Worm (Caenorhabditis elegans) whole organism, young adult: ENCODE results near the gene cyp-33C9.
"Not testable (repeated sequence)": the region's sequence is repeated elsewhere in the genome, so short reads cannot be mapped to it uniquely, and the experiment has no call there.

ENCODE experiments used
- D2030.7 ChIP-seq: fragments of 200-800 bp; sonication (Bioruptor generic); IDR thresholded peaks from 2 replicates; pipeline ENCODE4 v1.3.6; 2022; ENCODE audit warnings: missing genetic modification reagents, missing genetic modification characterization, missing compliant biosample characterization
- F22D6.2 ChIP-seq: sonication (generic microtip); optimal IDR thresholded peaks from 2 replicates; lab custom pipeline; 2016; ENCODE audit warnings: mild to moderate bottlenecking, missing genetic modification characterization, missing compliant biosample characterization
- F23B12.7 ChIP-seq: sonication (generic microtip); optimal IDR thresholded peaks from 2 replicates; lab custom pipeline; 2017; ENCODE audit warnings: missing genetic modification characterization, mild to moderate bottlenecking, missing compliant biosample characterization, antibody characterized with exemption, moderate library complexity; ENCODE audit not compliant: insufficient read depth
- F57A8.1 ChIP-seq: fragments of 200-800 bp; sonication (Bioruptor generic); optimal IDR thresholded peaks from 2 replicates; lab custom pipeline; 2018; ENCODE audit warnings: mild to moderate bottlenecking, missing genetic modification characterization, moderate library complexity, missing compliant biosample characterization
- K12H6.12 ChIP-seq: fragments of 200-800 bp; sonication (Bioruptor generic); optimal IDR thresholded peaks from 2 replicates; lab custom pipeline; 2018; ENCODE audit warnings: mild to moderate bottlenecking, missing genetic modification characterization, missing compliant biosample characterization
- Y67H2A.10 ChIP-seq: fragments of 200-800 bp; sonication (Bioruptor generic); conservative IDR thresholded peaks from 2 replicates; pipeline ENCODE4 v1.3.6; 2022; ENCODE audit warnings: missing genetic modification reagents, missing genetic modification characterization, missing compliant biosample characterization
- Y79H2A.3 ChIP-seq: fragments of 200-800 bp; sonication (Bioruptor generic); conservative IDR thresholded peaks from 2 replicates; pipeline ENCODE4 v1.3.6; 2022; ENCODE audit warnings: missing genetic modification reagents, missing genetic modification characterization, missing compliant biosample characterization
- ZK185.1 ChIP-seq: sonication (generic microtip); optimal IDR thresholded peaks from 2 replicates; lab custom pipeline; 2016; ENCODE audit warnings: mild to moderate bottlenecking, missing genetic modification characterization, missing compliant biosample characterization; ENCODE audit not compliant: poor library complexity, severe bottlenecking
- attf-6 ChIP-seq: fragments of 200-800 bp; sonication (Bioruptor generic); IDR thresholded peaks from 2 replicates; pipeline ENCODE4 v1.3.6; 2022; ENCODE audit warnings: missing genetic modification reagents, missing genetic modification characterization, missing compliant biosample characterization
- ceh-27 ChIP-seq: fragments of 200-800 bp; sonication (Bioruptor generic); optimal IDR thresholded peaks from 2 replicates; lab custom pipeline; 2018; ENCODE audit warnings: mild to moderate bottlenecking, missing genetic modification characterization, moderate library complexity, missing compliant biosample characterization
- ceh-79 ChIP-seq: sonication (generic microtip); optimal IDR thresholded peaks from 2 replicates; lab custom pipeline; 2017; ENCODE audit warnings: mild to moderate bottlenecking, missing genetic modification characterization, missing compliant biosample characterization
- egrh-3 ChIP-seq: fragments of 200-800 bp; sonication (Bioruptor generic); IDR thresholded peaks from 2 replicates; pipeline ENCODE4 v1.3.6; 2022; ENCODE audit warnings: missing genetic modification reagents, missing genetic modification characterization, missing compliant biosample characterization
- hlh-26 ChIP-seq: fragments of 200-800 bp; sonication (Bioruptor generic); conservative IDR thresholded peaks from 2 replicates; pipeline ENCODE4 v1.3.6; 2022; ENCODE audit warnings: missing genetic modification reagents, missing genetic modification characterization, missing compliant biosample characterization
- hmg-20 ChIP-seq: fragments of 200-800 bp; sonication (Bioruptor generic); IDR thresholded peaks from 2 replicates; pipeline ENCODE4 v1.3.6; 2022; ENCODE audit warnings: missing genetic modification reagents, missing genetic modification characterization, missing compliant biosample characterization
- let-526 ChIP-seq: fragments of 200-800 bp; sonication (Bioruptor generic); IDR thresholded peaks from 2 replicates; pipeline ENCODE4 v1.3.6; 2022; ENCODE audit warnings: missing genetic modification reagents, missing genetic modification characterization, missing compliant biosample characterization
- lin-26 ChIP-seq: fragments of 200-800 bp; sonication (Bioruptor generic); IDR thresholded peaks from 2 replicates; pipeline ENCODE4 v1.3.6; 2022; ENCODE audit warnings: missing genetic modification reagents, missing genetic modification characterization, missing compliant biosample characterization
- lir-1 ChIP-seq: fragments of 200-800 bp; sonication (Bioruptor generic); conservative IDR thresholded peaks from 2 replicates; pipeline ENCODE4 v1.3.6; 2022; ENCODE audit warnings: missing genetic modification reagents, missing genetic modification characterization, missing compliant biosample characterization
- lsy-27 ChIP-seq: sonication (generic microtip); optimal IDR thresholded peaks from 2 replicates; lab custom pipeline; 2017; ENCODE audit warnings: missing genetic modification characterization, mild to moderate bottlenecking, missing compliant biosample characterization, antibody characterized with exemption, missing genotype, borderline replicate concordance; ENCODE audit not compliant: insufficient read depth
- madf-10 ChIP-seq: sonication (generic microtip); optimal IDR thresholded peaks from 2 replicates; lab custom pipeline; 2016; ENCODE audit warnings: mild to moderate bottlenecking, missing genetic modification characterization, missing compliant biosample characterization
- madf-8 ChIP-seq: fragments of 200-800 bp; sonication (Bioruptor generic); conservative IDR thresholded peaks from 2 replicates; pipeline ENCODE4 v1.3.6; 2022; ENCODE audit warnings: missing genetic modification reagents, missing genetic modification characterization, missing compliant biosample characterization
- mcd-1 ChIP-seq: fragments of 200-800 bp; sonication (Bioruptor generic); IDR thresholded peaks from 2 replicates; pipeline ENCODE4 v1.3.6; 2022; ENCODE audit warnings: missing genetic modification reagents, missing genetic modification characterization, missing compliant biosample characterization
- mel-28 ChIP-seq: sonication (generic microtip); optimal IDR thresholded peaks from 2 replicates; lab custom pipeline; 2016; ENCODE audit warnings: borderline replicate concordance, mild to moderate bottlenecking, missing genetic modification characterization, missing compliant biosample characterization
- mes-4 ChIP-seq: sonication (generic microtip); optimal IDR thresholded peaks from 2 replicates; lab custom pipeline; 2016; ENCODE audit warnings: missing genotype, missing genetic modification characterization, missing compliant biosample characterization
- nhr-120 ChIP-seq: fragments of 200-800 bp; sonication (Bioruptor generic); IDR thresholded peaks from 2 replicates; pipeline ENCODE4 v1.3.6; 2022; ENCODE audit warnings: missing genetic modification characterization, missing compliant biosample characterization
- nhr-179 ChIP-seq: sonication (generic microtip); optimal IDR thresholded peaks from 2 replicates; lab custom pipeline; 2016; ENCODE audit warnings: mild to moderate bottlenecking, missing genetic modification characterization, missing compliant biosample characterization
- pha-4 ChIP-seq: fragments of 150-350 bp; sonication (generic microtip); optimal IDR thresholded peaks from 2 replicates; lab custom pipeline; 2014; ENCODE audit warnings: missing biosample characterization, missing genetic modification reagents, missing genetic modification characterization
- rpc-1 ChIP-seq, 2 experiments: fragments of 150-350 bp in 1 of 2; sonication (generic microtip) in 1 of 2; optimal IDR thresholded peaks; 2 replicates each; lab custom pipeline; 2014 to 2018; ENCODE audit warnings: missing biosample characterization in 1 of 2, missing genetic modification characterization in 1 of 2, missing genetic modification reagents in 1 of 2, missing genotype in 1 of 2
- sdz-38 ChIP-seq: sonication (generic microtip); optimal IDR thresholded peaks from 2 replicates; lab custom pipeline; 2016; ENCODE audit warnings: missing genotype, missing genetic modification characterization, missing compliant biosample characterization
- sea-2 ChIP-seq: fragments of 200-800 bp; sonication (Bioruptor generic); IDR thresholded peaks from 2 replicates; pipeline ENCODE4 v1.3.6; 2022; ENCODE audit warnings: missing genetic modification characterization, missing compliant biosample characterization
- somi-1 ChIP-seq: fragments of 200-800 bp; sonication (Bioruptor generic); optimal IDR thresholded peaks from 2 replicates; lab custom pipeline; 2018; ENCODE audit warnings: mild to moderate bottlenecking, missing genetic modification characterization, missing compliant biosample characterization
- tbp1 ChIP-seq: fragments of 200-800 bp; sonication (Bioruptor generic); optimal IDR thresholded peaks from 2 replicates; lab custom pipeline; 2018; ENCODE audit warnings: mild to moderate bottlenecking, missing genetic modification characterization, missing compliant biosample characterization
- unc-130 ChIP-seq: sonication (generic microtip); optimal IDR thresholded peaks from 2 replicates; lab custom pipeline; 2016; ENCODE audit warnings: missing genetic modification reagents, missing genetic modification characterization, missing compliant biosample characterization
- ztf-22 ChIP-seq: fragments of 200-800 bp; sonication (Bioruptor generic); optimal IDR thresholded peaks from 2 replicates; lab custom pipeline; 2018; ENCODE audit warnings: mild to moderate bottlenecking, missing genetic modification characterization, moderate library complexity, missing compliant biosample characterization
- ztf-25 ChIP-seq: fragments of 200-800 bp; sonication (Bioruptor generic); IDR thresholded peaks from 2 replicates; pipeline ENCODE4 v1.3.6; 2022; ENCODE audit warnings: missing genetic modification reagents, missing genetic modification characterization, missing compliant biosample characterization
- ztf-26 ChIP-seq: sonication (generic microtip); optimal IDR thresholded peaks from 2 replicates; lab custom pipeline; 2017; ENCODE audit warnings: missing genetic modification characterization, missing compliant biosample characterization
- ztf-6 ChIP-seq: fragments of 200-800 bp; sonication (Bioruptor generic); IDR thresholded peaks from 2 replicates; pipeline ENCODE4 v1.3.6; 2022; ENCODE audit warnings: missing genetic modification reagents, missing genetic modification characterization, missing compliant biosample characterization

The cyp-33C9 gene

ce11 chrV:3069101-3069500 is 25.3 kb downstream of the cyp-33C9 start, which contains the start of gene str-40:
str-40 (minus strand) TSS chrV:3069201.
- TF ChIP-seq ztf-25 (GFP tag; lab: Robert Waterston, UW) (no peak), Y79H2A.3 (no peak), ztf-6 (no peak), lin-26 (no peak), lir-1 (GFP tag; lab: Robert Waterston, UW) (no peak), madf-8 (GFP tag; lab: Robert Waterston, UW) (no peak), unc-130 (GFP tag; lab: Kevin White, UChicago) (no peak), D2030.7 (no peak), Y67H2A.10 (GFP tag; lab: Robert Waterston, UW) (no peak), rpc-1 (optimal IDR thresholded peaks at IDR 0.05; lab: Kevin White, UChicago) (no peak), rpc-1 (tag; optimal IDR thresholded peaks at IDR 0.05; lab: Kevin White, UChicago) (no peak), F23B12.7 (tag; lab: Kevin White, UChicago) (no peak), hmg-20 (no peak), hlh-26 (GFP tag; lab: Robert Waterston, UW) (no peak), F22D6.2 (tag; lab: Kevin White, UChicago) (no peak), ZK185.1 (tag; lab: Kevin White, UChicago) (no peak), mcd-1 (no peak), pha-4 (tag; lab: Kevin White, UChicago) (no peak), ceh-27 (GFP tag; lab: Kevin White, UChicago) (no peak), let-526 (GFP tag; lab: Robert Waterston, UW) (no peak)

ce11 chrV:3065928-3066327 is 28.4 kb downstream of the cyp-33C9 start, which contains the start of gene srh-185:
srh-185 (plus strand) TSS chrV:3066228.
- no peak for TF ChIP-seq K12H6.12
- TF ChIP-seq ceh-27 (GFP tag; lab: Kevin White, UChicago) = no peak
- TF ChIP-seq nhr-120 = no peak
- TF ChIP-seq lsy-27 (tag; lab: Kevin White, UChicago) = no peak
- no peak for TF ChIP-seq sea-2
- TF ChIP-seq madf-10 = no peak
- TF ChIP-seq, all 124 proteins: peak for 0

ce11 chrV:3064418-3064817 is 29.9 kb downstream of the cyp-33C9 start, which contains the start of gene srt-16:
srt-16 (minus strand) TSS chrV:3064518.
- not testable (repeated sequence) for TF ChIP-seq ztf-22 (GFP tag; lab: Kevin White, UChicago); sdz-38; attf-6 (GFP tag; lab: Robert Waterston, UW)

- TF ChIP-seq lsy-27 (tag; lab: Kevin White, UChicago) = no peak
- TF ChIP-seq egrh-3 (GFP tag; lab: Robert Waterston, UW) = no peak
- no peak for TF ChIP-seq F57A8.1 (GFP tag; lab: Kevin White, UChicago)
- no peak for TF ChIP-seq somi-1 (GFP tag; lab: Kevin White, UChicago)
- no peak for TF ChIP-seq mel-28 (tag; lab: Kevin White, UChicago)
- TF ChIP-seq mes-4 (tag; lab: Kevin White, UChicago) = no peak
- no peak for TF ChIP-seq nhr-179 (tag; lab: Kevin White, UChicago)
- no peak for TF ChIP-seq ztf-26 (tag; lab: Kevin White, UChicago)
- TF ChIP-seq tbp1 = no peak
- no peak for TF ChIP-seq ceh-79 (tag; lab: Kevin White, UChicago)
Observed at ce11 chrV:3062078-3062477, 32.3 kb downstream of the cyp-33C9 start, which contains the start of gene srt-15. srt-15 (minus strand) TSS chrV:3062178.
